Worm (Caenorhabditis elegans): Measurements from ENCODE around the gene nspe-7.

nspe-7 gene

DNA sequence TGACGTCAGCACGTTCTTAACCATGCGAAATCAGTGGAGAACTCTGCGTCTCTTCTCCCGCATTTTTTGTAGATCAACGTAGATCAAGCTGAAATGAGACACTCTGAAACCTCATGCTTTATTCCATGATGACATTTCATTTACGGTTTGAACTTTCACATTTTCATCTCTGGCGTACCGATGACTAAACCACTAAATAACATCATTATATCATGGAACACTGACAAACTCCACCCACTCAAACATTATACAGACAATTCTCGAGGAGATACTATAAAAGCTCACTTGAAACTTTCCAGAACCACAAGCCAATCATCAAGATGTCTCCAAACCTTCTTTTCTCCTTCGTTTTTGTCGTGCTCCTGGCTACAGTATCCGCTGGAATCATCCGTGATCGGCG lies at the start of gene nspe-7:
TSS of gene nspe-7 (plus strand) at position 301 of the 400 bp plus-strand sequence.
- TF ChIP-seq mls-2 (tag; optimal IDR thresholded peaks at IDR 0.05) (no peak), zip-8 (tag; optimal IDR thresholded peaks at IDR 0.05) (no peak), unc-39 (tag; optimal IDR thresholded peaks at IDR 0.05) (no peak), sptf-1 (tag; optimal IDR thresholded peaks at IDR 0.05) (no peak), pha-4 (tag; optimal IDR thresholded peaks at IDR 0.05) (no peak), unc-120 (tag; optimal IDR thresholded peaks at IDR 0.05; ENCODE audit: poor library complexity, severe bottlenecking) (no peak), ces-1 (GFP tag; optimal IDR thresholded peaks at IDR 0.05) (no peak), lsy-2 (tag; optimal IDR thresholded peaks at IDR 0.05) (no peak), lin-13 (tag; optimal IDR thresholded peaks at IDR 0.05) (no peak), mep-1 (tag; optimal IDR thresholded peaks at IDR 0.05) (no peak), ztf-11 (tag; optimal IDR thresholded peaks at IDR 0.05) (no peak), ham-2 (GFP tag; optimal IDR thresholded peaks at IDR 0.05) (no peak), hlh-1 (tag; optimal IDR thresholded peaks at IDR 0.05) (no peak), tbx-8 (GFP tag; optimal IDR thresholded peaks at IDR 0.05) (no peak), nhr-12 (tag; optimal IDR thresholded peaks at IDR 0.05) (no peak), nhr-2 (tag; optimal IDR thresholded peaks at IDR 0.05) (no peak), ceh-39 (tag; optimal IDR thresholded peaks at IDR 0.05) (no peak), snpc-4 (tag; optimal IDR thresholded peaks at IDR 0.05) (no peak), flh-1 (GFP tag; optimal IDR thresholded peaks at IDR 0.05) (no peak)

DNA sequence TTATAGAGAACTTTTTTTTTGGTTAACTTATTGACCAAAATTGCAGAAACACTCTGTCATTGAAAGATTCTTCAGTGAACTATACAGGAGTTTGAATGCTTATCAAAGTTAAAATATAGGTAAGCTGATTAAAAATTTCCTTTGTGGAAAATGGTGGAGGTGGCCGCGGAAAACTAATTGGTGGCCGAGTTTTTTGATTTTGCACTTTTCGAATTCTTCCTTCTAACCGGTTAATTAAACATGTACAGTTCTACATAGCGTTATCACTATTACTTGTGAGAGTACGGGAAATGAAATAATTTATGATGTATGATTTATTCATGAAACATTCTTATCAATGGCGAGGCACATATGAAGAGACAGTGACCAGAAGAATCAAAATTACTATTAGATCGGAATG lies 49.2 kb upstream of the nspe-7 start, which contains the start of gene clec-8:
TSS of gene clec-8 (minus strand) at position 308 of the 400 bp plus-strand sequence.
- TF ChIP-seq flh-1 (GFP tag; optimal IDR thresholded peaks at IDR 0.05): no peak
- no peak for TF ChIP-seq nhr-237 (tag; optimal IDR thresholded peaks at IDR 0.05)
- no peak for TF ChIP-seq nhr-76 (tag; optimal IDR thresholded peaks at IDR 0.05)
- no peak for TF ChIP-seq pha-4 (tag; optimal IDR thresholded peaks at IDR 0.05)
- no peak for TF ChIP-seq lsy-2 (tag; optimal IDR thresholded peaks at IDR 0.05)
- no peak for TF ChIP-seq M03D4.4 (tag; optimal IDR thresholded peaks at IDR 0.05)
- TF ChIP-seq ceh-39 (tag; optimal IDR thresholded peaks at IDR 0.05): no peak
- no peak for TF ChIP-seq elt-1 (tag; optimal IDR thresholded peaks at IDR 0.05; ENCODE audit: borderline replicate concordance, insufficient read depth)
- no peak for TF ChIP-seq nhr-2 (tag; optimal IDR thresholded peaks at IDR 0.05)
- no peak for TF ChIP-seq elt-3 (tag; optimal IDR thresholded peaks at IDR 0.05)
- TF ChIP-seq lin-32 (GFP tag; optimal IDR thresholded peaks at IDR 0.05): no peak
- TF ChIP-seq ztf-11 (tag; optimal IDR thresholded peaks at IDR 0.05): no peak

DNA sequence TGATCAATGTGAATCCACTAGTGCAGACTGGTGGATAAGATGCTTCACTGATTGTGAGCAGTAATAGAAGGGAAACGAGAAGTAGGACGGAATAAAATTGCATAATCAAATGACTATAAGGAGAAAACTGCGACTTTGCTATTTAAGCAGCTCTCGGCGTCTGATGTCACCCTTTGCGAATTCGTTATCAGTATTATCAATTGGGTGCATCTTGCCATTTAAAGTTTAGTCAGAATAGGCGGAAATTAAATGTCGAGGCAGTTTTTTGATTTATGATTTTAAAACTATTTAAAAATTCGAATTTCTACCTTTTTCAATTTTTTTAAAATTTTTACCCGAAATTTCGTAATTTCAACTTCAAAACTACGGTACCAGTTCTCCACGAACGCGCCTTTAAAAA lies 46.0 kb upstream of the nspe-7 start, which contains the start of gene clec-4:
TSS of gene clec-4 (minus strand) at position 162 of the 400 bp plus-strand sequence.
- no peak for TF ChIP-seq mls-2 (tag; optimal IDR thresholded peaks at IDR 0.05)
- no peak for TF ChIP-seq ceh-39 (tag; optimal IDR thresholded peaks at IDR 0.05)
- no peak for TF ChIP-seq ham-2 (GFP tag; optimal IDR thresholded peaks at IDR 0.05)
- no peak for TF ChIP-seq flh-1 (GFP tag; optimal IDR thresholded peaks at IDR 0.05)
- no peak for TF ChIP-seq ceh-83 (GFP tag; optimal IDR thresholded peaks at IDR 0.05)
- no peak for TF ChIP-seq ces-1 (GFP tag; optimal IDR thresholded peaks at IDR 0.05)
- TF ChIP-seq elt-1 (tag; optimal IDR thresholded peaks at IDR 0.05; ENCODE audit: borderline replicate concordance, insufficient read depth): no peak
- no peak for TF ChIP-seq sptf-1 (tag; optimal IDR thresholded peaks at IDR 0.05)
- TF ChIP-seq bed-3 (GFP tag; optimal IDR thresholded peaks at IDR 0.05): no peak
- no peak for TF ChIP-seq lsy-2 (tag; optimal IDR thresholded peaks at IDR 0.05)
- no peak for TF ChIP-seq zip-8 (tag; optimal IDR thresholded peaks at IDR 0.05)

DNA sequence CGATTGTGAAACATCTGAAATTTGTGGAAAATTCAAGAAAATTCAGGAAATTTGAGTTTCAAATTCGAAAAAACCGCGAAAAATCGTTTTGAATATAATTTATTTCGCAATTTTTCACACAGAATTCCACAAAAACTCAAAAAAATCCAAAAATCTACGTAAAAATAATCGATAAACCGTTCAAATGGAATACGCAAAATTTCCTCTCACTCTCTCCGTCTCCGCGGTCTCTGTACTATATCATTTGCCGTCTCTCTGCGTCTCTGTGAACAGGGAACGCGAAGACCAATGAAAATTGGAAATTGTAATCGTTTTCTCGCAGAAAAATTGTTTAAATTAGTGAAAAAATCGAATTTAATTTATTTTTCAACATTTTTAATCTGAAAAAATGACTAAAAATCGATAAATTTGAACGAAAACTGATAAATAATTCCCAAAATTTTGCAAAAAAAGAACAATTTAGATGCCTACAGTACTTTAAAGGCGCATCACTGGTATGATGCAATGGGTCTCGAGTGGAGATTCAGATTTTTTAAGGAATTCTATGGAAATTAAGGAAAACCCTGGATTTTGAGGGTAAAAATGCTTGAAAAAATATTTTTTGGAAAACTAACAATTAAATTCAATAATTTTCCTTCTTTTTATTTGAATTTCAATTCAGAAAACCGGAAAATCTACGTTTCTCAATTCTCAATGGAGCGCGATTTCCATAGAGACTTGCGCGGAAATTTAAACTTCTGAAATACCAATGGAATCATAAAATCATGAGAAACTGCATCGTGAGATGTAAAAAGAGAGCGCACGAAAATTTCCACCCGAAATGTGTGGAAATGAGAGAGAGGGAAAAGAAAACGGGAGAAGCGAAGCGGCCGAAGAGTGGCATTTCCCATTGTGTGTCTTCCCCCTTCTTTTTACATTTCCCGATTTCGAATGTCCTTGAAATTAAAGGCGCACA lies 23.0 kb upstream of the nspe-7 start, which contains the start of the genes ceh-100 and lips-15:
TSS of gene ceh-100 (minus strand) at position 14 of the 955 bp plus-strand sequence.
TSS of gene lips-15 (plus strand) at position 720 of the 955 bp plus-strand sequence.
- TF ChIP-seq nhr-12 (tag; optimal IDR thresholded peaks at IDR 0.05) (no peak), mep-1 (tag; optimal IDR thresholded peaks at IDR 0.05) (peak; percentile 61), nhr-76 (tag; optimal IDR thresholded peaks at IDR 0.05) (no peak), unc-62 (GFP tag; optimal IDR thresholded peaks at IDR 0.05) (no peak), nhr-237 (tag; optimal IDR thresholded peaks at IDR 0.05) (no peak), lsy-2 (tag; optimal IDR thresholded peaks at IDR 0.05) (peak; percentile 24), nhr-28 (tag; optimal IDR thresholded peaks at IDR 0.05) (no peak), unc-120 (tag; optimal IDR thresholded peaks at IDR 0.05; ENCODE audit: poor library complexity, severe bottlenecking) (peak; percentile 5), pha-4 (tag; optimal IDR thresholded peaks at IDR 0.05) (no peak), cnd-1 (tag; optimal IDR thresholded peaks at IDR 0.05) (no peak), ceh-39 (tag; optimal IDR thresholded peaks at IDR 0.05) (peak; percentile 10), mab-5 (tag; optimal IDR thresholded peaks at IDR 0.05) (no peak)

All from whole organism, mixed stage, embryonic.